Fruit fly (Drosophila melanogaster): ENCODE data around the gene Ccdc39.

- no peak for TF ChIP-seq CG42726 (GFP tag; IDR thresholded peaks at IDR 0.05; ENCODE audit: partially characterized antibody)
- no peak for TF ChIP-seq HLHmδ (GFP tag; optimal IDR thresholded peaks at IDR 0.05)
- no peak for TF ChIP-seq CG15073 (GFP tag; optimal IDR thresholded peaks at IDR 0.05)
- no peak for TF ChIP-seq Abd-B (GFP tag; optimal IDR thresholded peaks at IDR 0.05)
- no peak for TF ChIP-seq NFAT (GFP tag; IDR thresholded peaks at IDR 0.05)
- TF ChIP-seq CG6272 (GFP tag; IDR thresholded peaks at IDR 0.05) = no peak
- TF ChIP-seq maf-S (GFP tag; optimal IDR thresholded peaks at IDR 0.05) = no peak
- TF ChIP-seq HmgD (GFP tag; optimal IDR thresholded peaks at IDR 0.05) = no peak
- TF ChIP-seq PHDP (tag; optimal IDR thresholded peaks at IDR 0.05) = no peak
- no peak for TF ChIP-seq sd (tag; optimal IDR thresholded peaks at IDR 0.05)
- no peak for TF ChIP-seq CG10209 (GFP tag; optimal IDR thresholded peaks at IDR 0.05)
- no peak for TF ChIP-seq CG8359 (GFP tag; optimal IDR thresholded peaks at IDR 0.05; ENCODE audit: borderline replicate concordance)
- no peak for TF ChIP-seq pho (GFP tag; optimal IDR thresholded peaks at IDR 0.05)
- TF ChIP-seq klu (GFP tag; IDR thresholded peaks at IDR 0.05) = no peak
These were observed 13.1 kb upstream of the Ccdc39 start for dm6 chr3R:4797585-4797984.
